Fruit fly (Drosophila melanogaster): ENCODE measurements around the gene CG12994.

CG12994 gene

DNA sequence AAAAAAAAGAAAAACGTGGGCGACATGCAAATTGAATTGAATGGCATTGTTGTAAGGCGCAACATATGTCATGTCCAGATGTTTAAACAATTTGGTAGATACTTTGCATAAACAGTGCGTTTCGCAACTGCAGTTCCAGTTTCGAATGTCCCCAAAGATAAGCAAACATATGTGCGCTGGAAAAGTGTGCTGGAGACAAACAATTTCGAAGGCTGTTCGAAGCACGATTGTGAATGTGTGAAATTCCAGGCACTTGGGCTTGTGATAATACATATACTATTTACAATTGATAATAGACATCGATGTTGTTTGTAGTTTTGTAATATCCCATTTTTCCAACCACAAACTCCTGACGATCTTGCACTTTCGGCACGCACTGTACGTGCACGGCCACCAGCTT, 39.0 kb upstream of the CG12994 start (continued):
- TF ChIP-seq MESR4 (GFP tag; optimal IDR thresholded peaks at IDR 0.05) (no peak), ken (GFP tag; IDR thresholded peaks at IDR 0.05) (0 out of 3 replicates have a peak, but pooled peaks have one; percentile 39), Dref (GFP tag; IDR thresholded peaks at IDR 0.05) (no peak), CG30403 (GFP tag; optimal IDR thresholded peaks at IDR 0.05) (no peak), CG17361 (GFP tag; IDR thresholded peaks at IDR 0.05) (peak; percentile 44; the same call in 2 of the 3 replicates), CG14965 (GFP tag; optimal IDR thresholded peaks at IDR 0.05; ENCODE audit: borderline replicate concordance) (no peak), ERR (GFP tag; optimal IDR thresholded peaks at IDR 0.05) (no peak), CG9932 (GFP tag; IDR thresholded peaks at IDR 0.05) (0 out of 2 replicates have a peak, but pooled peaks have one; percentile 8), CG17802 (tag; optimal IDR thresholded peaks at IDR 0.05) (no peak), CG7372 (GFP tag; IDR thresholded peaks at IDR 0.05) (no peak), CrebB (tag; optimal IDR thresholded peaks at IDR 0.05) (no peak), kah (GFP tag; optimal IDR thresholded peaks at IDR 0.05) (no peak), CG2202 (tag; optimal IDR thresholded peaks at IDR 0.05) (no peak), Dad (GFP tag; optimal IDR thresholded peaks at IDR 0.05) (no peak), CG2129 (GFP tag; IDR thresholded peaks at IDR 0.05; ENCODE audit: partially characterized antibody) (no peak), yki (optimal IDR thresholded peaks at IDR 0.05) (no peak), seq (GFP tag; IDR thresholded peaks at IDR 0.05) (peak; percentile 38; the same call in 1 of the 2 replicates), Bgb (GFP tag; IDR thresholded peaks at IDR 0.05; ENCODE audit: partially characterized antibody) (no peak), pnt (GFP tag; optimal IDR thresholded peaks at IDR 0.05) (no peak), Ravus (GFP tag; IDR thresholded peaks at IDR 0.05) (no peak), CG7987 (GFP tag; optimal IDR thresholded peaks at IDR 0.05) (no peak), CG4730 (GFP tag; IDR thresholded peaks at IDR 0.05) (peak; percentile 41; the same call in 1 of the 2 replicates), oc (tag; optimal IDR thresholded peaks at IDR 0.05) (no peak), CG2116 (GFP tag; optimal IDR thresholded peaks at IDR 0.05) (no peak), sr (GFP tag; IDR thresholded peaks at IDR 0.05) (peak; percentile 12; the same call in 1 of the 3 replicates), zen2 (GFP tag; IDR thresholded peaks at IDR 0.05; ENCODE audit: partially characterized antibody) (no peak), CG7357 (GFP tag; IDR thresholded peaks at IDR 0.05) (no peak), CG12155 (GFP tag; optimal IDR thresholded peaks at IDR 0.05) (no peak), org-1 (GFP tag; optimal IDR thresholded peaks at IDR 0.05) (no peak), CG3847 (GFP tag; IDR thresholded peaks at IDR 0.05) (no peak; the same call in 1 of the 2 replicates), Eip74EF (GFP tag; optimal IDR thresholded peaks at IDR 0.05) (no peak), Hmx (GFP tag; optimal IDR thresholded peaks at IDR 0.05) (no peak), CG15479 (GFP tag; optimal IDR thresholded peaks at IDR 0.05) (no peak), schlank (tag; optimal IDR thresholded peaks at IDR 0.05) (no peak), eyg (GFP tag; optimal IDR thresholded peaks at IDR 0.05) (no peak), HHEX (GFP tag; optimal IDR thresholded peaks at IDR 0.05) (no peak), Mes4 (GFP tag; optimal IDR thresholded peaks at IDR 0.05) (no peak), scrt (GFP tag; optimal IDR thresholded peaks at IDR 0.05) (no peak), Taf1 (GFP tag; IDR thresholded peaks at IDR 0.05) (no peak), fd64A (GFP tag; optimal IDR thresholded peaks at IDR 0.05) (no peak), CG10321 (GFP tag; IDR thresholded peaks at IDR 0.05) (no peak), CG9215 (GFP tag; IDR thresholded peaks at IDR 0.05) (no peak), Camta (GFP tag; optimal IDR thresholded peaks at IDR 0.05) (no peak), sob (GFP tag; IDR thresholded peaks at IDR 0.05) (0 out of 2 replicates have a peak, but pooled peaks have one; percentile 15), dmrt99B (tag; optimal IDR thresholded peaks at IDR 0.05) (peak; percentile 64), NC2α (GFP tag; optimal IDR thresholded peaks at IDR 0.05) (no peak), TFAM (GFP tag; optimal IDR thresholded peaks at IDR 0.05) (no peak), Oli (tag; optimal IDR thresholded peaks at IDR 0.05) (peak; percentile 38), pita (GFP tag; optimal IDR thresholded peaks at IDR 0.05) (no peak), CG5953 (GFP tag; IDR thresholded peaks at IDR 0.05) (no peak), CG10565 (GFP tag; optimal IDR thresholded peaks at IDR 0.05) (no peak), insv (GFP tag; optimal IDR thresholded peaks at IDR 0.05) (no peak)
